Worm (Caenorhabditis elegans) whole organism, L3 larva: ENCODE results near the gene F52D2.7.

ENCODE experiments used
- R02D3.7 ChIP-seq: fragments of 150-350 bp; optimal IDR thresholded peaks from 2 replicates; lab custom pipeline; 2014; ENCODE audit warnings: missing biosample characterization, missing genetic modification characterization
- ZK546.5 ChIP-seq: sonication (generic microtip); optimal IDR thresholded peaks from 2 replicates; lab custom pipeline; 2017; ENCODE audit warnings: missing biosample characterization, missing genetic modification characterization
- aly-2 ChIP-seq: fragments of 150-350 bp; optimal IDR thresholded peaks from 2 replicates; lab custom pipeline; 2014; ENCODE audit warnings: missing biosample characterization, missing genetic modification characterization
- ama-1 ChIP-seq: fragments of 150-350 bp; optimal IDR thresholded peaks from 2 replicates; lab custom pipeline; 2018
- ceh-16 ChIP-seq: sonication (generic microtip); optimal IDR thresholded peaks from 2 replicates; lab custom pipeline; 2017; ENCODE audit warnings: missing biosample characterization, missing genetic modification characterization
- ceh-82 ChIP-seq: fragments of 150-350 bp; optimal IDR thresholded peaks from 2 replicates; lab custom pipeline; 2014; ENCODE audit warnings: missing biosample characterization, missing genetic modification characterization
- ceh-9 ChIP-seq: sonication (generic microtip); optimal IDR thresholded peaks from 2 replicates; lab custom pipeline; 2018; ENCODE audit warnings: missing biosample characterization, missing genetic modification characterization
- daf-12 ChIP-seq: fragments of 150-350 bp; optimal IDR thresholded peaks from 2 replicates; lab custom pipeline; 2014; ENCODE audit warnings: missing biosample characterization, missing genetic modification reagents, missing genetic modification characterization
- egl-5 ChIP-seq: fragments of 150-350 bp; optimal IDR thresholded peaks from 2 replicates; lab custom pipeline; 2017; ENCODE audit warnings: missing biosample characterization, missing genetic modification reagents, missing genetic modification characterization, inconsistent platforms
- elt-1 ChIP-seq: fragments of 150-350 bp; optimal IDR thresholded peaks from 2 replicates; lab custom pipeline; 2014; ENCODE audit warnings: missing biosample characterization, missing genetic modification characterization
- elt-2 ChIP-seq: sonication (generic microtip); optimal IDR thresholded peaks from 2 replicates; lab custom pipeline; 2016; ENCODE audit warnings: missing genetic modification reagents, mild to moderate bottlenecking, missing genetic modification characterization, missing compliant biosample characterization
- elt-3 ChIP-seq, 3 experiments: fragments of 150-350 bp in 1 of 3; sonication (generic microtip) in 2 of 3; optimal IDR thresholded peaks; 2 replicates in 2 of 3; 4 replicates in 1 of 3; lab custom pipeline; 2014 to 2017; ENCODE audit warnings: missing biosample characterization in 3 of 3, missing genetic modification characterization in 3 of 3
- eor-1 ChIP-seq, 2 experiments: fragments of 150-350 bp; optimal IDR thresholded peaks; 2 replicates each; lab custom pipeline; 2014 to 2018; ENCODE audit warnings: missing biosample characterization in 2 of 2, missing genetic modification characterization in 2 of 2
- fkh-10 ChIP-seq: sonication (generic microtip); optimal IDR thresholded peaks from 2 replicates; lab custom pipeline; 2017; ENCODE audit warnings: missing biosample characterization, missing genetic modification reagents, missing genetic modification characterization
- fkh-2 ChIP-seq: fragments of 150-350 bp; optimal IDR thresholded peaks from 2 replicates; lab custom pipeline; 2014; ENCODE audit warnings: missing biosample characterization, missing genetic modification reagents, missing genetic modification characterization
- fos-1 ChIP-seq: fragments of 150-350 bp; optimal IDR thresholded peaks from 2 replicates; lab custom pipeline; 2014; ENCODE audit warnings: missing biosample characterization, missing genetic modification characterization
- jun-1 ChIP-seq: fragments of 150-350 bp; optimal IDR thresholded peaks from 2 replicates; lab custom pipeline; 2014; ENCODE audit warnings: missing biosample characterization, missing genetic modification reagents, missing genetic modification characterization
- lin-15B ChIP-seq: fragments of 150-350 bp; optimal IDR thresholded peaks from 2 replicates; lab custom pipeline; 2014; ENCODE audit warnings: missing biosample characterization, missing genetic modification characterization
- lsy-12 ChIP-seq: sonication (generic microtip); optimal IDR thresholded peaks from 2 replicates; lab custom pipeline; 2016; ENCODE audit warnings: mild to moderate bottlenecking, missing genetic modification characterization, missing compliant biosample characterization
- mdl-1 ChIP-seq: fragments of 150-350 bp; optimal IDR thresholded peaks from 2 replicates; lab custom pipeline; 2014; ENCODE audit warnings: missing biosample characterization, missing genetic modification characterization
- mml-1 ChIP-seq: fragments of 150-350 bp; sonication (generic microtip); optimal IDR thresholded peaks from 3 replicates; lab custom pipeline; 2014; ENCODE audit warnings: missing biosample characterization, missing genetic modification characterization
- nfya-1 ChIP-seq: sonication (generic microtip); optimal IDR thresholded peaks from 2 replicates; lab custom pipeline; 2017; ENCODE audit warnings: missing genetic modification characterization, mild to moderate bottlenecking, missing compliant biosample characterization, antibody characterized with exemption, moderate library complexity; ENCODE audit not compliant: insufficient read depth
- nhr-11 ChIP-seq: fragments of 150-350 bp; optimal IDR thresholded peaks from 2 replicates; lab custom pipeline; 2014; ENCODE audit warnings: missing biosample characterization, missing genetic modification characterization
- nhr-23 ChIP-seq: fragments of 150-350 bp; optimal IDR thresholded peaks from 2 replicates; lab custom pipeline; 2014; ENCODE audit warnings: missing biosample characterization, missing genetic modification reagents, missing genetic modification characterization
- nhr-28 ChIP-seq: fragments of 150-350 bp; optimal IDR thresholded peaks from 2 replicates; lab custom pipeline; 2014; ENCODE audit warnings: missing biosample characterization, missing genetic modification characterization
- nhr-77 ChIP-seq: fragments of 150-350 bp; optimal IDR thresholded peaks from 2 replicates; lab custom pipeline; 2014; ENCODE audit warnings: missing biosample characterization, missing genetic modification characterization
- pqm-1 ChIP-seq: fragments of 150-350 bp; optimal IDR thresholded peaks from 2 replicates; lab custom pipeline; 2017; ENCODE audit warnings: missing biosample characterization, missing genetic modification characterization, inconsistent platforms
- sea-2 ChIP-seq: fragments of 150-350 bp; sonication (generic microtip); optimal IDR thresholded peaks from 4 replicates; lab custom pipeline; 2014; ENCODE audit warnings: missing biosample characterization, missing genetic modification reagents, missing genetic modification characterization
- snpc-4 ChIP-seq: fragments of 150-350 bp; optimal IDR thresholded peaks from 2 replicates; lab custom pipeline; 2014; ENCODE audit warnings: missing biosample characterization, missing genetic modification characterization
- tbx-2 ChIP-seq: sonication (generic microtip); optimal IDR thresholded peaks from 2 replicates; lab custom pipeline; 2016; ENCODE audit warnings: mild to moderate bottlenecking, missing genetic modification characterization, missing compliant biosample characterization
- unc-62 ChIP-seq: fragments of 150-350 bp; sonication (generic microtip); optimal IDR thresholded peaks from 4 replicates; lab custom pipeline; 2014; ENCODE audit warnings: missing biosample characterization, missing genetic modification reagents, missing genetic modification characterization
- zag-1 ChIP-seq: fragments of 150-350 bp; optimal IDR thresholded peaks from 2 replicates; lab custom pipeline; 2014; ENCODE audit warnings: missing biosample characterization, missing genetic modification characterization
- ztf-11 ChIP-seq: fragments of 150-350 bp; optimal IDR thresholded peaks from 2 replicates; lab custom pipeline; 2014; ENCODE audit warnings: missing biosample characterization, missing genetic modification characterization
- ztf-4 ChIP-seq: fragments of 150-350 bp; optimal IDR thresholded peaks from 2 replicates; lab custom pipeline; 2014; ENCODE audit warnings: missing biosample characterization, missing genetic modification characterization

Gene F52D2.7

ce11 chrX:1972766-1973165 lies 10.4 kb downstream of the F52D2.7 start:
- TF ChIP-seq unc-62 (GFP tag; lab: Kevin White, UChicago) (no peak), ceh-82 (tag; lab: Kevin White, UChicago) (no peak), ztf-4 (tag; lab: Kevin White, UChicago) (no peak)

- no peak for TF ChIP-seq ztf-4 (tag; lab: Kevin White, UChicago)
- no peak for TF ChIP-seq nhr-77 (tag; lab: Kevin White, UChicago)
- TF ChIP-seq ceh-82 (tag; lab: Kevin White, UChicago), result no peak
- no peak for TF ChIP-seq aly-2 (tag; lab: Kevin White, UChicago)
- TF ChIP-seq lsy-12 (tag; lab: Kevin White, UChicago), result no peak
- TF ChIP-seq elt-3 (tag; optimal IDR thresholded peaks at IDR 0.05; lab: Kevin White, UChicago), result no peak
- TF ChIP-seq daf-12 (tag; lab: Kevin White, UChicago), result no peak
- TF ChIP-seq fkh-10 (GFP tag; lab: Kevin White, UChicago), result no peak
Observed at ce11 chrX:1974699-1975098, 12.3 kb downstream of the F52D2.7 start, which contains the start of gene F52D2.5. F52D2.5 (minus strand) TSS chrX:1974799.

- TF ChIP-seq lsy-12 (tag; lab: Kevin White, UChicago) (no peak), ztf-4 (tag; lab: Kevin White, UChicago) (no peak), egl-5 (tag; lab: Kevin White, UChicago) (no peak), fkh-2 (no peak), pqm-1 (tag; lab: Kevin White, UChicago) (no peak), fos-1 (tag; lab: Kevin White, UChicago) (no peak), ceh-9 (tag; lab: Kevin White, UChicago) (no peak), R02D3.7 (no peak), ztf-11 (tag; lab: Kevin White, UChicago) (no peak), mml-1 (tag; lab: Kevin White, UChicago) (no peak), fkh-10 (GFP tag; lab: Kevin White, UChicago) (no peak), nhr-28 (no peak), nhr-23 (tag; lab: Kevin White, UChicago) (no peak), elt-1 (no peak), eor-1 (tag; optimal IDR thresholded peaks at IDR 0.05; lab: Kevin White, UChicago) (no peak)
Observed at ce11 chrX:1975692-1976091, 13.3 kb downstream of the F52D2.7 start, which contains the start of gene F52D2.6. F52D2.6 (plus strand) TSS chrX:1975992.

- TF ChIP-seq elt-3 (tag; optimal IDR thresholded peaks at IDR 0.05; lab: Kevin White, UChicago), result no peak
- TF ChIP-seq daf-12 (tag; lab: Kevin White, UChicago), result no peak
- TF ChIP-seq zag-1, result no peak
- TF ChIP-seq tbx-2, result no peak
- no peak for TF ChIP-seq eor-1 (tag; optimal IDR thresholded peaks at IDR 0.05; lab: Kevin White, UChicago)
- no peak for TF ChIP-seq nhr-77 (tag; lab: Kevin White, UChicago)
- no peak for TF ChIP-seq elt-2
- no peak for TF ChIP-seq ztf-4 (tag; lab: Kevin White, UChicago)
- no peak for TF ChIP-seq ceh-9 (tag; lab: Kevin White, UChicago)
- TF ChIP-seq ztf-11 (tag; lab: Kevin White, UChicago), result no peak
- no peak for TF ChIP-seq mml-1 (tag; lab: Kevin White, UChicago)
- no peak for TF ChIP-seq R02D3.7
- TF ChIP-seq lsy-12 (tag; lab: Kevin White, UChicago), result no peak
- no peak for TF ChIP-seq ZK546.5 (tag; lab: Kevin White, UChicago)
- no peak for TF ChIP-seq ceh-16 (tag; lab: Kevin White, UChicago)
- TF ChIP-seq lin-15B (tag; lab: Kevin White, UChicago), result no peak
- TF ChIP-seq sea-2, result no peak
Observed at ce11 chrX:1977708-1978107, 15.3 kb downstream of the F52D2.7 start, which contains the start of gene F52D2.12. F52D2.12 (plus strand) TSS chrX:1978014.

- TF ChIP-seq ztf-4 (tag; lab: Kevin White, UChicago), result no peak
- TF ChIP-seq daf-12 (tag; lab: Kevin White, UChicago), result no peak
- no peak for TF ChIP-seq mdl-1 (tag; lab: Kevin White, UChicago)
- TF ChIP-seq snpc-4, result no peak
- TF ChIP-seq egl-5 (tag; lab: Kevin White, UChicago), result no peak
- no peak for TF ChIP-seq tbx-2
- TF ChIP-seq jun-1, result no peak
Observed at ce11 chrX:1981654-1982053, 19.3 kb downstream of the F52D2.7 start.

ce11 chrX:1984831-1985230 lies 22.5 kb downstream of the F52D2.7 start:
- TF ChIP-seq ama-1 (lab: Kevin White, UChicago), result no peak
- TF ChIP-seq lin-15B (tag; lab: Kevin White, UChicago), result no peak
- TF ChIP-seq elt-2, result no peak
- TF ChIP-seq ztf-11 (tag; lab: Kevin White, UChicago), result no peak
- no peak for TF ChIP-seq nhr-11 (tag; lab: Kevin White, UChicago)
- no peak for TF ChIP-seq mml-1 (tag; lab: Kevin White, UChicago)
- no peak for TF ChIP-seq snpc-4
- no peak for TF ChIP-seq mdl-1 (tag; lab: Kevin White, UChicago)
- TF ChIP-seq nfya-1, result no peak
- TF ChIP-seq ceh-16 (tag; lab: Kevin White, UChicago), result no peak
- TF ChIP-seq, all 47 proteins: peak for 0
